Fruit fly (Drosophila melanogaster): ENCODE data around the gene CG12983.

CG12983 gene

dm6 chr3L:20954118-20954517, 12.4 kb downstream of the CG12983 start (continued):
- TF ChIP-seq CG14710 (tag; optimal IDR thresholded peaks at IDR 0.05) (no peak), schlank (tag; optimal IDR thresholded peaks at IDR 0.05) (no peak), CG5180 (GFP tag; optimal IDR thresholded peaks at IDR 0.05) (peak; percentile 25), CG1832 (GFP tag; optimal IDR thresholded peaks at IDR 0.05) (no peak), CG1024 (GFP tag; IDR thresholded peaks at IDR 0.05) (no peak), CG18619 (GFP tag; optimal IDR thresholded peaks at IDR 0.05) (peak; percentile 27), ftz-f1 (GFP tag; optimal IDR thresholded peaks at IDR 0.05) (no peak), CG1233 (GFP tag; optimal IDR thresholded peaks at IDR 0.05) (peak; percentile 22), Ets65A (GFP tag) (peak; percentile 79), kni (GFP tag; optimal IDR thresholded peaks at IDR 0.05) (peak; percentile 77), bsh (GFP tag; optimal IDR thresholded peaks at IDR 0.05) (peak in 1 of 2 experiments; percentile 36), repo (GFP tag; optimal IDR thresholded peaks at IDR 0.05) (no peak), Mes4 (GFP tag; optimal IDR thresholded peaks at IDR 0.05) (no peak), toy (GFP tag; IDR thresholded peaks at IDR 0.05) (no peak), CG31365 (tag; optimal IDR thresholded peaks at IDR 0.05) (no peak), nerfin-1 (tag; optimal IDR thresholded peaks at IDR 0.05) (no peak), CG1602 (GFP tag; optimal IDR thresholded peaks at IDR 0.05) (no peak), CG18764 (GFP tag; optimal IDR thresholded peaks at IDR 0.05) (no peak), NC2β (GFP tag; optimal IDR thresholded peaks at IDR 0.05) (peak; percentile 31), CG9437 (GFP tag; optimal IDR thresholded peaks at IDR 0.05) (no peak), Dek (tag; optimal IDR thresholded peaks at IDR 0.05) (no peak), odd (GFP tag; optimal IDR thresholded peaks at IDR 0.05) (peak; percentile 56), onecut (GFP tag; IDR thresholded peaks at IDR 0.05) (no peak), CG6654 (GFP tag; optimal IDR thresholded peaks at IDR 0.05) (no peak), CG4730 (GFP tag; IDR thresholded peaks at IDR 0.05) (no peak), CG6813 (GFP tag; optimal IDR thresholded peaks at IDR 0.05) (peak; percentile 50), Eip74EF (GFP tag; optimal IDR thresholded peaks at IDR 0.05) (no peak), CG3838 (GFP tag; optimal IDR thresholded peaks at IDR 0.05) (no peak), CG12104 (GFP tag; optimal IDR thresholded peaks at IDR 0.05) (peak; percentile 17), Sry-δ (GFP tag; optimal IDR thresholded peaks at IDR 0.05) (no peak), pho (GFP tag; optimal IDR thresholded peaks at IDR 0.05) (no peak), CG4404 (GFP tag; IDR thresholded peaks at IDR 0.05) (no peak), mld (GFP tag; IDR thresholded peaks at IDR 0.05; ENCODE audit: partially characterized antibody) (no peak), CG10267 (tag; optimal IDR thresholded peaks at IDR 0.05) (no peak), dati (GFP tag; IDR thresholded peaks at IDR 0.05) (no peak), CG15601 (tag; optimal IDR thresholded peaks at IDR 0.05) (peak; percentile 60), B-H2 (GFP tag; optimal IDR thresholded peaks at IDR 0.05) (no peak), CG2678 (tag; optimal IDR thresholded peaks at IDR 0.05) (no peak), CG2875 (GFP tag; optimal IDR thresholded peaks at IDR 0.05) (peak; percentile 23), gro (GFP tag; optimal IDR thresholded peaks at IDR 0.05) (no peak), dmrt11E (tag; optimal IDR thresholded peaks at IDR 0.05) (peak; percentile 34), Rx (GFP tag; IDR thresholded peaks at IDR 0.05) (no peak), CG11696 (GFP tag; IDR thresholded peaks at IDR 0.05) (no peak), trem (tag; optimal IDR thresholded peaks at IDR 0.05) (no peak), dmrt99B (tag; optimal IDR thresholded peaks at IDR 0.05) (no peak), CG13296 (GFP tag; optimal IDR thresholded peaks at IDR 0.05) (no peak), zen2 (GFP tag; IDR thresholded peaks at IDR 0.05; ENCODE audit: partially characterized antibody) (no peak), zf30C (GFP tag; optimal IDR thresholded peaks at IDR 0.05) (no peak), tup (GFP tag; optimal IDR thresholded peaks at IDR 0.05) (peak; percentile 8), cad (GFP tag; optimal IDR thresholded peaks at IDR 0.05) (no peak)
